Worm (Caenorhabditis elegans): ENCODE results near the gene C16C4.17.

C16C4.17 gene

ce11 chrII:1864278-1864677 lies at the start of gene C16C4.17:
TSS of gene C16C4.17 (plus strand) at chrII:1864578.
- no peak for TF ChIP-seq lin-35 (GFP tag; optimal IDR thresholded peaks at IDR 0.05)
- TF ChIP-seq jun-1 (tag; optimal IDR thresholded peaks at IDR 0.05) = no peak
- no peak for TF ChIP-seq ceh-82 (tag; optimal IDR thresholded peaks at IDR 0.05)
- TF ChIP-seq fkh-4 (tag; optimal IDR thresholded peaks at IDR 0.05; ENCODE audit: borderline replicate concordance) = no peak
- TF ChIP-seq efl-1 (optimal IDR thresholded peaks at IDR 0.05) = no peak
- TF ChIP-seq efl-1 (GFP tag; optimal IDR thresholded peaks at IDR 0.05 in 1 of 2) = peak in 1 of 2 experiments; percentile 32
- no peak for TF ChIP-seq ceh-8 (GFP tag; optimal IDR thresholded peaks at IDR 0.05)

DNA sequence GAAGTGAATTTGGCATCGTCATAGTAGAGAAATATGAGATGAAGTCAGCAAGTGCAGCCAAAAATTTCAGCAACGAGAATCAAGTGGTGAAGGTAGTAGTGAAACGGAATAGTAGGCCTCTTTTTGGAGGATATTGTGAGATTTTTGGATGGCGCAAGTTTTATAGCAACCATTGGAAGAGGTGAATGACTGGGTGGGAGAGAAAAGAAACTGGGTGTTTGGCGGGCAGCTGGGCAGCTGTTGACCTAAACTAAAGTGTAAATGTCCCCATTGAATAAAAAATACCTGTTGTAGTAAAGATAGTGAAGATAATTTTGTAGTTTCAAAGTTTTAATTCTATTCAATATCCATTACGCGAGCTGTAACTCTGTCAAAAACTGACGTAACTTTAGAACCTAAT lies 48.3 kb upstream of the C16C4.17 start:
- no peak for TF ChIP-seq nhr-12 (tag; optimal IDR thresholded peaks at IDR 0.05)
- TF ChIP-seq efl-1 (optimal IDR thresholded peaks at IDR 0.05) = no peak
- peak in 1 of 2 experiments; percentile 86 for TF ChIP-seq efl-1 (GFP tag; optimal IDR thresholded peaks at IDR 0.05 in 1 of 2)

DNA sequence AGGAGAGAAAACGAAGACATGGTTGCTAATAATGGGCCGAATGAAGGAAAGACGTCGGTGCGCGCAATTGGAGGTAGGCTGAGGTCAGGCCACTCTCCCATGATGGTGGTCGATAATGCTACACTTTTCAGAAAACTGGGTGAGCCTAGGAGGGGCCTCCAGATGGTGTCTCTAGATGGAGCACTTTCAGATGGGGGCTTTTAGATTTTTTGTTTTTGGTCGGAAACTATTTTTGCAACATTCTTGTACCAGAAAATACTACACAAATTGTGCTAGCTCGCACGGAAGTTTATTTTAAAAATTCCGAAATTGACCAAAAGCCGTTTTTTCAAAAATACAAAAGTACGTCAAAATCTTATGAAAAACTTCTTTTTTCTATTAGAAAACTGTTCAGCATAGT lies 46.1 kb upstream of the C16C4.17 start, which contains the start of gene fbxb-10:
TSS of gene fbxb-10 (minus strand) at position 101 of the 400 bp plus-strand sequence.
- TF ChIP-seq nhr-84 (tag; optimal IDR thresholded peaks at IDR 0.05) (no peak), pag-3 (tag; optimal IDR thresholded peaks at IDR 0.05; ENCODE audit: borderline replicate concordance, insufficient read depth) (no peak), tbx-2 (tag; optimal IDR thresholded peaks at IDR 0.05) (no peak), nhr-71 (tag; optimal IDR thresholded peaks at IDR 0.05) (no peak), efl-3 (GFP tag; optimal IDR thresholded peaks at IDR 0.05) (no peak), egl-13 (tag; optimal IDR thresholded peaks at IDR 0.05) (no peak), mdl-1 (tag; optimal IDR thresholded peaks at IDR 0.05) (no peak), nhr-237 (tag; optimal IDR thresholded peaks at IDR 0.05) (no peak), hpl-2 (GFP tag; optimal IDR thresholded peaks at IDR 0.05) (no peak), lsy-2 (tag; optimal IDR thresholded peaks at IDR 0.05) (no peak), zip-4 (GFP tag; optimal IDR thresholded peaks at IDR 0.05) (no peak), alr-1 (tag; optimal IDR thresholded peaks at IDR 0.05; ENCODE audit: borderline replicate concordance) (no peak), hlh-4 (tag; optimal IDR thresholded peaks at IDR 0.05) (no peak), snu-23 (GFP tag; optimal IDR thresholded peaks at IDR 0.05) (no peak), nhr-90 (tag; optimal IDR thresholded peaks at IDR 0.05; ENCODE audit: poor library complexity) (no peak), nhr-19 (GFP tag; conservative IDR thresholded peaks at IDR 0.05) (no peak), unc-130 (tag; optimal IDR thresholded peaks at IDR 0.05) (no peak), rnt-1 (tag; optimal IDR thresholded peaks at IDR 0.05) (no peak)

DNA sequence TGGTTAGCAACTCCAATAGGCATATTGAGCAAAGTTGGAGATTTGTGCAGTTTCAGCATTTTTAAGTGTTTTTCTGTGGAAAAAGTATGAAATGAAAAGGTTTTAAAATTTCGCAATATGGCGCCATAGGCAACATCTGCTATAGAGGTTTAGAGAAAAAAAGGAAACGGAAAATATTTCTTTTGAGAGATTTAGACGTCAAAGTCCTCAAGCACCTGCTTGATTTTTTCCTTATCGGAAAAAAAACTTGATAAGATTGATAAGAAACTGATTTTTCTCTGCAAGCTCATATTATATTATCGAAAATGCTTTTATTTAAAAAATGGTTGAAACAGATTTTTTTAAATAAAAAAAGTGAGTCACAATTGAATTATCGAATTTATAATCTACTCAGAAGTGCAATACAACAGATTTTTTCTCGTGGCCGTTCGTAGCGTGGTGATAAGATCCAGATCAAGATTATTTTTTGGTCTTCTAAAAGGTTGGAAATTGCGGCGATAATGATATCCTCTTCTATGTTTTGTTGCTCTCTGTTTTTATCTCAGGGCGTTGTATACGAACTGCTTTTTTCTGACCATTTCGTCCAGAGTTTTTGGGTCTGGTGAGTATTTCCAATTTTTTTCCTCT lies 44.3 kb upstream of the C16C4.17 start, which contains the start of gene fbxc-19:
TSS of gene fbxc-19 (plus strand) at position 536 of the 627 bp plus-strand sequence.
- TF ChIP-seq hpl-2 (GFP tag; optimal IDR thresholded peaks at IDR 0.05) = peak; percentile 45
- TF ChIP-seq nhr-76 (tag; optimal IDR thresholded peaks at IDR 0.05) = no peak
- TF ChIP-seq hlh-4 (tag; optimal IDR thresholded peaks at IDR 0.05) = no peak
- no peak for TF ChIP-seq ceh-63 (GFP tag; optimal IDR thresholded peaks at IDR 0.05)
- TF ChIP-seq vab-15 (tag; optimal IDR thresholded peaks at IDR 0.05) = no peak
- TF ChIP-seq snu-23 (GFP tag; optimal IDR thresholded peaks at IDR 0.05) = peak; percentile 46
- peak; percentile 58 for TF ChIP-seq rnt-1 (tag; optimal IDR thresholded peaks at IDR 0.05)
- peak; percentile 3 for TF ChIP-seq xbp-1 (tag; optimal IDR thresholded peaks at IDR 0.05)
- TF ChIP-seq efl-3 (GFP tag; optimal IDR thresholded peaks at IDR 0.05) = no peak
- peak; percentile 35 for TF ChIP-seq fos-1 (tag; optimal IDR thresholded peaks at IDR 0.05)
- TF ChIP-seq grh-1 (GFP tag; IDR thresholded peaks at IDR 0.05) = no peak
- no peak for TF ChIP-seq egl-27 (tag; optimal IDR thresholded peaks at IDR 0.05)
- no peak for TF ChIP-seq nhr-84 (tag; optimal IDR thresholded peaks at IDR 0.05)
- peak in 1 of 2 experiments; percentile 53 for TF ChIP-seq mdl-1 (tag; optimal IDR thresholded peaks at IDR 0.05)
- TF ChIP-seq unc-62 (GFP tag; optimal IDR thresholded peaks at IDR 0.05) = no peak
- TF ChIP-seq nhr-85 (tag) = peak; percentile 83
- TF ChIP-seq nhr-47 (tag; optimal IDR thresholded peaks at IDR 0.05) = peak; percentile 59
- TF ChIP-seq lin-35 (GFP tag; optimal IDR thresholded peaks at IDR 0.05) = peak; percentile 47 to 82
- no peak for TF ChIP-seq Y116A8C.19 (tag; optimal IDR thresholded peaks at IDR 0.05; ENCODE audit: borderline replicate concordance)
- no peak for TF ChIP-seq aly-2 (tag; optimal IDR thresholded peaks at IDR 0.05)
- TF ChIP-seq ceh-90 (tag; optimal IDR thresholded peaks at IDR 0.05) = no peak
- TF ChIP-seq pqm-1 (tag; optimal IDR thresholded peaks at IDR 0.05) = peak; percentile 95
- no peak for TF ChIP-seq ceh-88 (GFP tag; IDR thresholded peaks at IDR 0.05)
- peak; percentile 98 for TF ChIP-seq zip-4 (GFP tag; optimal IDR thresholded peaks at IDR 0.05)
- peak; percentile 56 to 61 (median 61) for TF ChIP-seq dpl-1 (GFP tag; optimal IDR thresholded peaks at IDR 0.05)
- no peak for TF ChIP-seq ets-5 (GFP tag; IDR thresholded peaks at IDR 0.05)
- TF ChIP-seq unc-98 (GFP tag; IDR thresholded peaks at IDR 0.05) = no peak
- TF ChIP-seq ceh-82 (tag; optimal IDR thresholded peaks at IDR 0.05) = peak; percentile 7 to 59 (median 30)
- TF ChIP-seq aha-1 (tag; optimal IDR thresholded peaks at IDR 0.05) = no peak
